Fruit fly (Drosophila melanogaster) whole organism, adult: Measurements from ENCODE around the gene CG10317.
A peak's percentile ranks its signal among the peaks of the same experiment; 100 is the strongest.

Experiments
- CG11617 ChIP-seq: fragments of 200-800 bp; sonication (Bioruptor generic); optimal IDR thresholded peaks from 2 replicates; lab custom pipeline; 2017; ENCODE audit warnings: mild to moderate bottlenecking, missing biosample characterization, missing genetic modification reagents, missing genetic modification characterization
- CG12768 ChIP-seq: fragments of 200-800 bp; sonication (Bioruptor generic); optimal IDR thresholded peaks from 2 replicates; lab custom pipeline; 2017; ENCODE audit warnings: missing biosample characterization, missing genetic modification characterization, mild to moderate bottlenecking, moderate library complexity, missing genetic modification reagents
- CG14711 ChIP-seq: fragments of 200-800 bp; sonication (Bioruptor generic); optimal IDR thresholded peaks from 2 replicates; lab custom pipeline; 2018; ENCODE audit warnings: missing biosample characterization, mild to moderate bottlenecking, missing genetic modification characterization, moderate library complexity
- CG1620 ChIP-seq: fragments of 200-800 bp; sonication (Bioruptor generic); optimal IDR thresholded peaks from 2 replicates; lab custom pipeline; 2016; ENCODE audit warnings: missing biosample characterization, missing genetic modification characterization
- CG33017 ChIP-seq: fragments of 200-800 bp; sonication (Bioruptor generic); optimal IDR thresholded peaks from 2 replicates; lab custom pipeline; 2018; ENCODE audit warnings: missing biosample characterization, mild to moderate bottlenecking, missing genetic modification characterization, moderate library complexity
- CG5204 ChIP-seq: fragments of 200-800 bp; sonication (Bioruptor generic); optimal IDR thresholded peaks from 2 replicates; lab custom pipeline; 2016; ENCODE audit warnings: missing biosample characterization, missing genetic modification characterization
- CG7045 ChIP-seq: fragments of 200-800 bp; sonication (Bioruptor generic); optimal IDR thresholded peaks from 2 replicates; lab custom pipeline; 2017; ENCODE audit warnings: missing biosample characterization, mild to moderate bottlenecking, missing genetic modification characterization
- CG7101 ChIP-seq: fragments of 200-800 bp; sonication (Bioruptor generic); optimal IDR thresholded peaks from 2 replicates; lab custom pipeline; 2018; ENCODE audit warnings: missing biosample characterization, mild to moderate bottlenecking, missing genetic modification characterization, moderate library complexity
- Clk ChIP-seq: fragments of 200-800 bp; sonication (Bioruptor generic); optimal IDR thresholded peaks from 2 replicates; lab custom pipeline; 2017; ENCODE audit warnings: missing biosample characterization, missing genetic modification characterization
- Crg-1 ChIP-seq: fragments of 200-800 bp; sonication (Bioruptor generic); optimal IDR thresholded peaks from 2 replicates; lab custom pipeline; 2016; ENCODE audit warnings: missing biosample characterization, missing genetic modification characterization
- Hr96 ChIP-seq: fragments of 200-800 bp; sonication (Bioruptor generic); optimal IDR thresholded peaks from 2 replicates; lab custom pipeline; 2016; ENCODE audit warnings: missing biosample characterization, missing genetic modification characterization
- Mnt ChIP-seq: fragments of 200-800 bp; sonication (Bioruptor generic); optimal IDR thresholded peaks from 2 replicates; lab custom pipeline; 2016; ENCODE audit warnings: missing biosample characterization, mild to moderate bottlenecking, missing genetic modification characterization
- bab1 ChIP-seq: fragments of 200-800 bp; sonication (Bioruptor generic); optimal IDR thresholded peaks from 3 replicates; lab custom pipeline; 2019; ENCODE audit warnings: missing biosample characterization, mild to moderate bottlenecking, missing genetic modification characterization, moderate library complexity
- cic ChIP-seq: fragments of 200-800 bp; sonication (Bioruptor generic); optimal IDR thresholded peaks from 2 replicates; lab custom pipeline; 2017; ENCODE audit warnings: missing biosample characterization, mild to moderate bottlenecking, missing genetic modification characterization, moderate library complexity
- cnc ChIP-seq, 2 experiments: fragments of >200 bp; optimal IDR thresholded peaks; 2 replicates each; lab custom pipeline; 2017
- kay ChIP-seq: fragments of 200-800 bp; sonication (Bioruptor generic); peaks from one replicate; lab custom pipeline; 2016; ENCODE audit warnings: missing biosample characterization, missing genetic modification characterization, borderline replicate concordance
- ovo ChIP-seq: fragments of 200-800 bp; sonication (Bioruptor generic); optimal IDR thresholded peaks from 2 replicates; lab custom pipeline; 2016; ENCODE audit warnings: missing biosample characterization, missing genetic modification characterization
- pad ChIP-seq: fragments of 200-800 bp; sonication (Bioruptor generic); optimal IDR thresholded peaks from 3 replicates; lab custom pipeline; 2017; ENCODE audit warnings: missing biosample characterization, missing genetic modification characterization, mild to moderate bottlenecking, moderate library complexity, missing genetic modification reagents
- tj ChIP-seq: fragments of 200-800 bp; sonication (Bioruptor generic); optimal IDR thresholded peaks from 3 replicates; lab custom pipeline; 2017; ENCODE audit warnings: missing biosample characterization, mild to moderate bottlenecking, missing genetic modification characterization, moderate library complexity
- toe ChIP-seq: fragments of 200-800 bp; sonication (Bioruptor generic); optimal IDR thresholded peaks from 2 replicates; lab custom pipeline; 2016; ENCODE audit warnings: missing biosample characterization, missing genetic modification characterization

The CG10317 gene

dm6 chr3R:16348289-16348688, 22.0 kb downstream of the CG10317 start:
- TF ChIP-seq CG11617 (GFP tag; lab: Kevin White, UChicago) (no peak), cnc (optimal IDR thresholded peaks at IDR 0.05; lab: Kevin White, UChicago) (no peak), Hr96 (GFP tag; lab: Kevin White, UChicago) (no peak), CG7101 (tag; lab: Kevin White, UChicago) (no peak), CG5204 (GFP tag; lab: Kevin White, UChicago) (no peak), CG7045 (GFP tag; lab: Kevin White, UChicago) (no peak), CG14711 (tag; lab: Kevin White, UChicago) (no peak), toe (GFP tag; lab: Kevin White, UChicago) (no peak), Mnt (GFP tag; lab: Kevin White, UChicago) (no peak), kay (GFP tag; lab: Kevin White, UChicago) (no peak), Clk (GFP tag; lab: Kevin White, UChicago) (no peak), bab1 (GFP tag; lab: Kevin White, UChicago) (no peak), cic (GFP tag; lab: Kevin White, UChicago) (no peak), pad (no peak), Crg-1 (GFP tag; lab: Kevin White, UChicago) (no peak), CG12768 (GFP tag; lab: Kevin White, UChicago) (no peak)

DNA sequence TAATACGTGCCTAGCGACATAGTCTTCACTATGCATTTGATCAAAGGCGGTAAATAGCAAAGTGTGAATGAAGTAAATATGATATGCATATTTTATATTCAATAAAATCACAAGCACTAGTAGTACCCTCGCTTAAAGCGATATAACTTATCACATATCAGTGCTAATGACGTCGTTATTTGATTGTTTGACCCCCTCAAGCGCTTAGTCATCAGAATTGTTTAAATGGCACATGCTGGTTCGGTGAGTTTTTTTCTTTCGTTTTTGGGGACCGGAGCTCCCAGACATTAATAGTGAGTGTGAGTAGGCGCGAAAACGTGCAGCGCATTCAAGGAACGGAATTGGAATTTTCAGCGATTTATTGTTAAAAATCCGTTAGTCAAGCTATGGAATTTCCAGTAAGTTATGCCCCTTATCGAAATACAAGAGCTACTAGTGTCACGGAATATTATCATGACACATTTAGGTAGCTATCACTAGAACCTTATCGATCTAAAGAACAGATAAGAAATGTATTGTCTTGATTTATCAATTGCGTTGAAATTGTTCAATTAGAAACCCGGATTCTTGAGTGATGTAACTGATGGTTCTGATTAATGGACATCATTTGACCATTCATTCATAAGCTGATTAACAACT, 22.6 kb downstream of the CG10317 start:
- TF ChIP-seq CG33017 (no peak), tj (peak; percentile 54), cic (GFP tag; lab: Kevin White, UChicago) (peak; percentile 26), kay (GFP tag; lab: Kevin White, UChicago) (peak; percentile 96), CG1620 (GFP tag; lab: Kevin White, UChicago) (no peak)

dm6 chr3R:16341817-16342374, 28.4 kb downstream of the CG10317 start, which contains the start of the genes SF2 and pad:
SF2 (minus strand) TSS chr3R:16341988.
pad (plus strand) TSS chr3R:16342318.
- TF ChIP-seq CG33017 (no peak), CG7101 (tag; lab: Kevin White, UChicago) (peak; percentile 83), tj (peak; percentile 63), kay (GFP tag; lab: Kevin White, UChicago) (peak; percentile 84), Crg-1 (GFP tag; lab: Kevin White, UChicago) (peak; percentile 87), bab1 (GFP tag; lab: Kevin White, UChicago) (peak; percentile 89), cnc (optimal IDR thresholded peaks at IDR 0.05; lab: Kevin White, UChicago) (no peak), CG5204 (GFP tag; lab: Kevin White, UChicago) (peak; percentile 90), Hr96 (GFP tag; lab: Kevin White, UChicago) (peak; percentile 86), toe (GFP tag; lab: Kevin White, UChicago) (peak; percentile 94), CG1620 (GFP tag; lab: Kevin White, UChicago) (peak; percentile 92), CG7045 (GFP tag; lab: Kevin White, UChicago) (peak; percentile 82), CG11617 (GFP tag; lab: Kevin White, UChicago) (peak; percentile 87), Mnt (GFP tag; lab: Kevin White, UChicago) (peak; percentile 90), pad (peak; percentile 85), CG14711 (tag; lab: Kevin White, UChicago) (peak; percentile 77), CG12768 (GFP tag; lab: Kevin White, UChicago) (peak; percentile 53), Clk (GFP tag; lab: Kevin White, UChicago) (peak; percentile 73), ovo (peak; percentile 90), cic (GFP tag; lab: Kevin White, UChicago) (peak; percentile 53)

DNA sequence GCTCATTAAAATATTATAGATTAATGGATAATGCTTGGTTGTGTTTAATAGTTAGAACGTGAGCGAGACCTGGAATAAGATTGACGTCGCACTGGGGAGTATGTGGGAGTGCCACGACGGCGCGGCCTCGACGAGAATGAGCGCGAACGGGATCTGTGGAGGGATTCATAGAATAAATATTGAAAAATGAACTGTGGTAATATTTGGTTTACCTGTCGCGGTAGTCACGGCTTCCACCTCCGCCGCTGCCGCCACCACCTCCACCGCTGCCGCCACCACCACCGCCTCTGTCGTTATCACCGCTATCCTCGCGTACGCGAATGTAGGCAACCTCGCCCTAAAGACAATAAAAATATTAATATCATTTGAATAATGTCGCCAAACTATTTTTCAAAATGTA, 29.7 kb downstream of the CG10317 start:
- TF ChIP-seq CG11617 (GFP tag; lab: Kevin White, UChicago), result peak; percentile 61
- peak; percentile 14 for TF ChIP-seq CG7101 (tag; lab: Kevin White, UChicago)
- TF ChIP-seq cic (GFP tag; lab: Kevin White, UChicago), result peak; percentile 85
- no peak for TF ChIP-seq CG14711 (tag; lab: Kevin White, UChicago)
- TF ChIP-seq CG12768 (GFP tag; lab: Kevin White, UChicago), result peak; percentile 65
- TF ChIP-seq CG5204 (GFP tag; lab: Kevin White, UChicago), result no peak
- no peak for TF ChIP-seq CG33017
- no peak for TF ChIP-seq CG1620 (GFP tag; lab: Kevin White, UChicago)
- TF ChIP-seq cnc (optimal IDR thresholded peaks at IDR 0.05; lab: Kevin White, UChicago), result no peak
- no peak for TF ChIP-seq Crg-1 (GFP tag; lab: Kevin White, UChicago)
- TF ChIP-seq Clk (GFP tag; lab: Kevin White, UChicago), result no peak
- peak; percentile 14 for TF ChIP-seq kay (GFP tag; lab: Kevin White, UChicago)
- no peak for TF ChIP-seq toe (GFP tag; lab: Kevin White, UChicago)
- TF ChIP-seq bab1 (GFP tag; lab: Kevin White, UChicago), result no peak
- no peak for TF ChIP-seq pad
- TF ChIP-seq tj, result no peak
- TF ChIP-seq ovo, result peak; percentile 19
- no peak for TF ChIP-seq Mnt (GFP tag; lab: Kevin White, UChicago)
- TF ChIP-seq Hr96 (GFP tag; lab: Kevin White, UChicago), result no peak
- TF ChIP-seq CG7045 (GFP tag; lab: Kevin White, UChicago), result peak; percentile 4

DNA sequence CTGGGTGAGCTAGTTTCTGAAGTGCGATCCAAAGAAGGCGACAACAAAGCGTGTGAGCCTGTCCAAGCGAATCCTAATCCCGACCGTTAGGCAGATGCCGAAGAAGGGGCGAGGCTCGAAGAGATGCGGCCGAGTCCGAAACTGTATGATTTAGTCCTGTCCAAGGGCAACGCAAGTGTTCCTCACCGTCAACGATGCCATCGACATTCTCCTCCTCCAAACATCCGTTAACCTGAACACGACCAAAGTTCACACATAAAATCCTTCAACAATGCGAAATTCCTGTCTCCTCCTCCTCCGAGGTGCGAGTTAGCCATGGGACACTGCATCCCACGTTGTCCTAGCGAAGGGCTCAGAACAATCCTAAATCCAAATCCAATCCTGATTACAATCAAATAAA, 30.9 kb downstream of the CG10317 start, which contains the start of gene Sulf1:
TSS of gene Sulf1 (minus strand) at position 101 of the 400 bp plus-strand sequence.
- TF ChIP-seq CG7045 (GFP tag; lab: Kevin White, UChicago) (no peak), CG33017 (no peak), tj (no peak), cic (GFP tag; lab: Kevin White, UChicago) (no peak), CG7101 (tag; lab: Kevin White, UChicago) (no peak), ovo (no peak), pad (no peak), CG11617 (GFP tag; lab: Kevin White, UChicago) (no peak), kay (GFP tag; lab: Kevin White, UChicago) (no peak), CG12768 (GFP tag; lab: Kevin White, UChicago) (no peak), toe (GFP tag; lab: Kevin White, UChicago) (no peak), Clk (GFP tag; lab: Kevin White, UChicago) (no peak), Crg-1 (GFP tag; lab: Kevin White, UChicago) (no peak), cnc (optimal IDR thresholded peaks at IDR 0.05; lab: Kevin White, UChicago) (no peak), bab1 (GFP tag; lab: Kevin White, UChicago) (no peak), CG1620 (GFP tag; lab: Kevin White, UChicago) (no peak), Mnt (GFP tag; lab: Kevin White, UChicago) (no peak)
